Worm (Caenorhabditis elegans) whole organism, late embryonic: ENCODE results near the gene cnk-1.
A peak's percentile ranks its signal among the peaks of the same experiment; 100 is the strongest.

Source experiments
- C38D4.7 ChIP-seq: fragments of 200-800 bp; sonication (Bioruptor generic); optimal IDR thresholded peaks from 2 replicates; lab custom pipeline; 2018; ENCODE audit warnings: mild to moderate bottlenecking, missing genetic modification characterization, moderate library complexity, missing compliant biosample characterization
- F13H6.1 ChIP-seq: sonication (generic microtip); optimal IDR thresholded peaks from 2 replicates; lab custom pipeline; 2016; ENCODE audit warnings: missing genetic modification characterization, missing compliant biosample characterization
- T23F11.4 ChIP-seq: fragments of 200-800 bp; sonication (Bioruptor generic); optimal IDR thresholded peaks from 2 replicates; lab custom pipeline; 2018; ENCODE audit warnings: mild to moderate bottlenecking, missing genetic modification characterization, missing compliant biosample characterization
- Y22D7AL.16 ChIP-seq: sonication (generic microtip); optimal IDR thresholded peaks from 2 replicates; lab custom pipeline; 2016; ENCODE audit warnings: missing genetic modification characterization, missing compliant biosample characterization
- ahr-1 ChIP-seq: sonication (generic microtip); optimal IDR thresholded peaks from 2 replicates; lab custom pipeline; 2016; ENCODE audit warnings: missing genetic modification characterization, missing compliant biosample characterization
- ama-1 ChIP-seq: fragments of 150-350 bp; optimal IDR thresholded peaks from 2 replicates; lab custom pipeline; 2014
- ceh-14 ChIP-seq: sonication (generic microtip); optimal IDR thresholded peaks from 2 replicates; lab custom pipeline; 2016; ENCODE audit warnings: missing genotype, missing genetic modification characterization, missing compliant biosample characterization
- ceh-19 ChIP-seq: fragments of 200-800 bp; sonication (Bioruptor generic); optimal IDR thresholded peaks from 2 replicates; lab custom pipeline; 2018; ENCODE audit warnings: mild to moderate bottlenecking, missing genetic modification characterization, missing compliant biosample characterization
- ceh-22 ChIP-seq: sonication (generic microtip); optimal IDR thresholded peaks from 2 replicates; lab custom pipeline; 2017; ENCODE audit warnings: missing biosample characterization, missing genetic modification characterization
- ceh-31 ChIP-seq: sonication (generic microtip); optimal IDR thresholded peaks from 2 replicates; lab custom pipeline; 2016; ENCODE audit warnings: missing genetic modification characterization, missing compliant biosample characterization
- ceh-34 ChIP-seq: sonication (generic microtip); optimal IDR thresholded peaks from 2 replicates; lab custom pipeline; 2016; ENCODE audit warnings: mild to moderate bottlenecking, missing genetic modification characterization, missing compliant biosample characterization
- ceh-6 ChIP-seq: fragments of 200-800 bp; sonication (Bioruptor generic); optimal IDR thresholded peaks from 2 replicates; lab custom pipeline; 2018; ENCODE audit warnings: mild to moderate bottlenecking, missing genetic modification characterization, missing compliant biosample characterization
- che-1 ChIP-seq: sonication (generic microtip); optimal IDR thresholded peaks from 2 replicates; lab custom pipeline; 2016; ENCODE audit warnings: mild to moderate bottlenecking, missing genetic modification characterization, missing compliant biosample characterization
- dmd-4 ChIP-seq: sonication (generic microtip); optimal IDR thresholded peaks from 2 replicates; lab custom pipeline; 2016; ENCODE audit warnings: borderline replicate concordance, missing genetic modification characterization, missing compliant biosample characterization
- elt-4 ChIP-seq: sonication (generic microtip); optimal IDR thresholded peaks from 2 replicates; lab custom pipeline; 2016; ENCODE audit warnings: missing genetic modification characterization, missing compliant biosample characterization
- ets-4 ChIP-seq: sonication (generic microtip); optimal IDR thresholded peaks from 2 replicates; lab custom pipeline; 2016; ENCODE audit warnings: missing genetic modification characterization, missing compliant biosample characterization
- fax-1 ChIP-seq: sonication (generic microtip); optimal IDR thresholded peaks from 2 replicates; lab custom pipeline; 2016; ENCODE audit warnings: missing genotype, missing genetic modification characterization, missing compliant biosample characterization
- fkh-10 ChIP-seq: fragments of 150-350 bp; optimal IDR thresholded peaks from 2 replicates; lab custom pipeline; 2014; ENCODE audit warnings: missing biosample characterization, missing genetic modification reagents, missing genetic modification characterization
- fkh-6 ChIP-seq: sonication (generic microtip); optimal IDR thresholded peaks from 2 replicates; lab custom pipeline; 2016; ENCODE audit warnings: missing genetic modification characterization, missing compliant biosample characterization
- gmeb-2 ChIP-seq: sonication (generic microtip); optimal IDR thresholded peaks from 2 replicates; lab custom pipeline; 2016; ENCODE audit warnings: missing genetic modification characterization, inconsistent platforms, missing compliant biosample characterization
- hlh-13 ChIP-seq: fragments of 200-800 bp; sonication (Bioruptor generic); optimal IDR thresholded peaks from 2 replicates; lab custom pipeline; 2018; ENCODE audit warnings: mild to moderate bottlenecking, missing genetic modification characterization, missing compliant biosample characterization
- hlh-8 ChIP-seq: sonication (generic microtip); optimal IDR thresholded peaks from 2 replicates; lab custom pipeline; 2016; ENCODE audit warnings: missing genotype, missing genetic modification characterization, missing compliant biosample characterization
- lim-6 ChIP-seq: sonication (generic microtip); optimal IDR thresholded peaks from 2 replicates; lab custom pipeline; 2016; ENCODE audit warnings: missing genetic modification characterization, missing compliant biosample characterization
- lin-11 ChIP-seq: fragments of 200-800 bp; sonication (Bioruptor generic); optimal IDR thresholded peaks from 2 replicates; lab custom pipeline; 2018; ENCODE audit warnings: mild to moderate bottlenecking, missing genetic modification characterization, missing compliant biosample characterization
- madf-2 ChIP-seq: sonication (generic microtip); optimal IDR thresholded peaks from 2 replicates; lab custom pipeline; 2017; ENCODE audit warnings: missing genetic modification characterization, missing compliant biosample characterization
- nfya-1 ChIP-seq: sonication (generic microtip); optimal IDR thresholded peaks from 2 replicates; lab custom pipeline; 2017; ENCODE audit warnings: missing genetic modification characterization, mild to moderate bottlenecking, missing compliant biosample characterization, antibody characterized with exemption, moderate library complexity
- nhr-232 ChIP-seq: sonication (generic microtip); optimal IDR thresholded peaks from 2 replicates; lab custom pipeline; 2016; ENCODE audit warnings: missing genetic modification characterization, missing compliant biosample characterization
- npax-4 ChIP-seq: sonication (generic microtip); optimal IDR thresholded peaks from 2 replicates; lab custom pipeline; 2016; ENCODE audit warnings: missing genetic modification characterization, missing compliant biosample characterization
- pag-3 ChIP-seq: sonication (generic microtip); optimal IDR thresholded peaks from 2 replicates; lab custom pipeline; 2016; ENCODE audit warnings: missing compliant biosample characterization, missing genetic modification characterization, borderline replicate concordance
- pax-1 ChIP-seq: fragments of 150-350 bp; optimal IDR thresholded peaks from 2 replicates; lab custom pipeline; 2014; ENCODE audit warnings: missing biosample characterization, missing genetic modification characterization
- pha-2 ChIP-seq: sonication (generic microtip); optimal IDR thresholded peaks from 2 replicates; lab custom pipeline; 2017; ENCODE audit warnings: mild to moderate bottlenecking, missing genetic modification characterization, missing compliant biosample characterization
- pha-4 ChIP-seq: fragments of 150-350 bp; optimal IDR thresholded peaks from 2 replicates; lab custom pipeline; 2018; ENCODE audit warnings: missing biosample characterization, missing genetic modification reagents, missing genetic modification characterization
- pqm-1 ChIP-seq: sonication (generic microtip); optimal IDR thresholded peaks from 2 replicates; lab custom pipeline; 2016; ENCODE audit warnings: missing genetic modification characterization, missing compliant biosample characterization
- sox-4 ChIP-seq: sonication (generic microtip); optimal IDR thresholded peaks from 2 replicates; lab custom pipeline; 2017; ENCODE audit warnings: mild to moderate bottlenecking, missing genetic modification characterization, inconsistent platforms, missing compliant biosample characterization
- syd-9 ChIP-seq: sonication (generic microtip); optimal IDR thresholded peaks from 2 replicates; lab custom pipeline; 2016; ENCODE audit warnings: mild to moderate bottlenecking, missing genetic modification characterization, moderate library complexity, missing compliant biosample characterization
- tbx-2 ChIP-seq: sonication (generic microtip); optimal IDR thresholded peaks from 2 replicates; lab custom pipeline; 2016; ENCODE audit warnings: missing genetic modification characterization, missing compliant biosample characterization
- unc-3 ChIP-seq, 2 experiments: fragments of 200-800 bp in 1 of 2; sonication (Bioruptor generic) in 1 of 2; sonication (generic microtip) in 1 of 2; conservative IDR thresholded peaks in 1 of 2; optimal IDR thresholded peaks in 1 of 2; 2 replicates each; pipeline versions ENCODE4 v1.3.6 to Lab custom; 2016 to 2022; ENCODE audit warnings: missing compliant biosample characterization in 2 of 2, missing genetic modification characterization in 2 of 2, missing genetic modification reagents in 1 of 2
- unc-55 ChIP-seq: sonication (generic microtip); optimal IDR thresholded peaks from 2 replicates; lab custom pipeline; 2017; ENCODE audit warnings: missing biosample characterization, missing genetic modification reagents, missing genetic modification characterization
- ztf-16 ChIP-seq: sonication (generic microtip); optimal IDR thresholded peaks from 2 replicates; lab custom pipeline; 2017; ENCODE audit warnings: missing genetic modification characterization, missing compliant biosample characterization

cnk-1 gene

ce11 chrIII:10248441-10249137 lies 22.5 kb upstream of the cnk-1 start, which contains the start of the genes div-1 and cor-1 (continued):
- TF ChIP-seq elt-4 (tag; lab: Kevin White, UChicago) = no peak
- TF ChIP-seq tbx-2 (tag; lab: Kevin White, UChicago) = peak; percentile 56
- TF ChIP-seq ceh-22 = no peak
- TF ChIP-seq ceh-19 (GFP tag; lab: Kevin White, UChicago) = no peak
- TF ChIP-seq ztf-16 = no peak
- TF ChIP-seq F13H6.1 (tag; lab: Kevin White, UChicago) = no peak
- TF ChIP-seq hlh-8 = peak; percentile 4
- TF ChIP-seq ceh-14 (tag; lab: Kevin White, UChicago) = no peak
- TF ChIP-seq lin-11 (tag; lab: Kevin White, UChicago) = no peak
- TF ChIP-seq C38D4.7 (GFP tag; lab: Kevin White, UChicago) = no peak
- no peak for TF ChIP-seq T23F11.4 (GFP tag; lab: Kevin White, UChicago)
- no peak for TF ChIP-seq Y22D7AL.16 (tag; lab: Kevin White, UChicago)
- no peak for TF ChIP-seq syd-9 (tag; lab: Kevin White, UChicago)
- no peak for TF ChIP-seq pag-3 (tag; lab: Kevin White, UChicago)
- TF ChIP-seq ceh-34 (tag; lab: Kevin White, UChicago) = no peak
- no peak for TF ChIP-seq unc-55 (GFP tag; lab: Kevin White, UChicago)
- no peak for TF ChIP-seq dmd-4
- no peak for TF ChIP-seq sox-4 (tag; lab: Kevin White, UChicago)
- TF ChIP-seq ahr-1 (tag; lab: Kevin White, UChicago) = no peak
- TF ChIP-seq nhr-232 (tag; lab: Kevin White, UChicago) = no peak
- TF ChIP-seq ceh-6 (GFP tag; lab: Kevin White, UChicago) = no peak
- no peak for TF ChIP-seq fkh-6 (tag; lab: Kevin White, UChicago)
- TF ChIP-seq ets-4 = peak; percentile 24
- no peak for TF ChIP-seq hlh-13
- TF ChIP-seq ama-1 (lab: Kevin White, UChicago) = no peak
- no peak for TF ChIP-seq nfya-1 (tag; lab: Kevin White, UChicago)
- TF ChIP-seq pha-2 (tag; lab: Kevin White, UChicago) = no peak
- TF ChIP-seq gmeb-2 (tag; lab: Kevin White, UChicago) = no peak
- TF ChIP-seq, all 69 proteins: peak for 8

- TF ChIP-seq pqm-1 (no peak), lin-11 (tag; lab: Kevin White, UChicago) (no peak), pag-3 (tag; lab: Kevin White, UChicago) (no peak), madf-2 (tag; lab: Kevin White, UChicago) (no peak), pax-1 (tag; lab: Kevin White, UChicago) (no peak), npax-4 (tag; lab: Kevin White, UChicago) (no peak), fkh-10 (no peak), syd-9 (tag; lab: Kevin White, UChicago) (no peak), ceh-14 (tag; lab: Kevin White, UChicago) (no peak), hlh-13 (no peak), che-1 (tag; lab: Kevin White, UChicago) (no peak), ceh-31 (no peak), Y22D7AL.16 (tag; lab: Kevin White, UChicago) (no peak), fax-1 (no peak), unc-3 (GFP tag; conservative IDR thresholded peaks at IDR 0.05; lab: Robert Waterston, UW) (no peak), unc-3 (tag; optimal IDR thresholded peaks at IDR 0.05; lab: Kevin White, UChicago) (no peak), unc-55 (GFP tag; lab: Kevin White, UChicago) (no peak)
These were observed 19.9 kb upstream of the cnk-1 start for ce11 chrIII:10251114-10251513.

ce11 chrIII:10253334-10253733 lies 17.7 kb upstream of the cnk-1 start:
- TF ChIP-seq ceh-14 (tag; lab: Kevin White, UChicago) (no peak), lim-6 (tag; lab: Kevin White, UChicago) (no peak), Y22D7AL.16 (tag; lab: Kevin White, UChicago) (no peak), pha-4 (tag; lab: Kevin White, UChicago) (no peak), pax-1 (tag; lab: Kevin White, UChicago) (no peak)
